Fruit fly (Drosophila melanogaster) whole organism: ENCODE results near the gene CG11791.

Source experiments
- CG8478 ChIP-seq: fragments of >200 bp; optimal IDR thresholded peaks from 2 replicates; lab custom pipeline; 2018; ENCODE audit warnings: inconsistent platforms
- pan ChIP-seq: fragments of >200 bp; optimal IDR thresholded peaks from 2 replicates; lab custom pipeline; 2017
- usp ChIP-seq: fragments of >200 bp; optimal IDR thresholded peaks from 2 replicates; lab custom pipeline; 2017; ENCODE audit warnings: missing biosample characterization, missing genetic modification characterization, mixed read lengths

dm6 chr3R:25069569-25069968 lies 20.2 kb downstream of the CG11791 start, which contains the start of the genes Stt3B and CG11839:
- TF ChIP-seq pan (lab: Kevin White, UChicago) (no peak), CG8478 (no peak), usp (GFP tag; lab: Kevin White, UChicago) (no peak)
